Worm (Caenorhabditis elegans) whole organism, dauer: ENCODE data around the gene srv-29.
"Not testable (repeated sequence)": the region's sequence is repeated elsewhere in the genome, so short reads cannot be mapped to it uniquely, and the experiment has no call there.

Source experiments
- unc-62 ChIP-seq: sonication (generic microtip); optimal IDR thresholded peaks from 2 replicates; lab custom pipeline; 2017; ENCODE audit warnings: missing biosample characterization, missing genetic modification reagents, missing genetic modification characterization

The srv-29 gene

DNA sequence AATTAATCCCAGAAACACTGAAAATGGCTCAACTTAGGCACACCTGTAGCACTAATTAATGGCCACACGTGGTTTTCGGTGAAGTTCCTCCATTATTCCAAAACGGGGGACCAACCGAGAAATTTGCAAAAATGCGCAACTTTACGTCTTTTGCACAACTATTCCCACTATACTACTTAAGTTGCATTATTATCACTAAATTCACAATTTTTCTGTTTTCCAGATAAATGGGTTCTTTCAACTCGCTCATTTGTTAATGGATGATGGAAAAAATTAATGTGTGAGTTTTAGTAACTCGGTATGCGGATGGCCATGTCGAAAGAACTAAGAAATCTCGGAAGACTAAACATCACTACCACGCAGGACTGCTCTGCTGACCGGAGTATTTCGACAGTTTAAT, 11.8 kb downstream of the srv-29 start, which contains the start of gene T13A10.64:
Gene T13A10.64 (plus strand): TSS at position 301 of the 400 bp plus-strand sequence.
- no peak for TF ChIP-seq unc-62

- not testable (repeated sequence) for TF ChIP-seq unc-62
Observed at ce11 chrIV:6253000-6253399, 13.4 kb downstream of the srv-29 start, which contains the start of gene T13A10.2. Gene T13A10.2, plus strand, starts transcription at chrIV:6253300.

ce11 chrIV:6249591-6249990, 16.8 kb downstream of the srv-29 start, which contains the start of gene F58F9.1:
Gene F58F9.1, plus strand, starts transcription at chrIV:6249841.
- no peak for TF ChIP-seq unc-62

DNA sequence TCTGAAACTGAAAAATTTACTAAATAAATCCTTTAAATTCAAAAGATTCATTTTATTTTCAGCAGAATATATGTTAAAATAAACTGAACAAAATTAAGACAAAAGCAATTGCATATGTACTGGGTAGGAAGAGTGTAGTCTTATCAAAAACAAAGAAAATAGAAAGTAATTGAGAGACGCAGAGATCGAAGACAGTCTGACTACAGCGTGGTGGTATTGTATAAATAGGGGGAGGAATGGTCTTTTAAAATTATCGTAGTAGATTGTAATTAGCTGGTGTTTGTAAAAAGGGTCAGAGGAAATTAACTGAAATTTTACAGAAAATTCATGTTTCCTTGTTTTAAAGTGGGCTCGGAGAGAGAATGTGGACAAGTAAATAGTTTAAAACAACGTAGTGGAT, 17.9 kb downstream of the srv-29 start, which contains the start of gene acox-3:
Gene acox-3 (minus strand): TSS at position 7 of the 400 bp plus-strand sequence.
- TF ChIP-seq unc-62: no peak

ce11 chrIV:6239993-6240392, 26.4 kb downstream of the srv-29 start, which contains the start of gene F58F9.9:
Gene F58F9.9, plus strand, starts transcription at chrIV:6240293.
- no peak for TF ChIP-seq unc-62

ce11 chrIV:6237508-6238227, 28.7 kb downstream of the srv-29 start, which contains the start of the genes F58F9.6 and F58F9.8:
Gene F58F9.6, minus strand, starts transcription at chrIV:6237608.
Gene F58F9.8, plus strand, starts transcription at chrIV:6238177.
- TF ChIP-seq unc-62: no peak

DNA sequence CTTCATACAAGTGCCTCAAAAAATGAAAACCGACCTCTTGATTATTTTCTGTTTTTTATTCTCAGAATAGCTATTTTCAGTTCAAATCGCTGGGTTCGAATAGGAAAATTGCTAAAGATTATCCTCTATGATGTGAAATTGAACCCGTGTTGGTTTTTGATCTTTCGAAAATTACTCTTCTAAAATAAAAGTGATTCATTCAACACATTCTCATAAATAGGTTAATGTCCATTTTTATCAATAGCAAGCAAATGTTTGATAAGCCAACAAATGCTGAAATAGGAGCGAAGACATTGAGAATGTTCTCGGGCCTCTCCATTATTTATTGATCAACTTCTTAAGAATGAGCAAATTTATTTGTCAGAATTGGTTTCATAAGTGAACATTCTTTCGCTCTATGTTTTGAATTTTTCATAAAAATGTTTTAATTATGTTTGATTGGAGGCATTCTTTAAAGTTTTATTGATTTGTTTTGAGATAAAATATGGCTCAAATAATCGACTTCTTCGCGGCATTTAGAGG, 33.6 kb downstream of the srv-29 start, which contains the start of gene F58F9.3:
Gene F58F9.3 (plus strand): TSS at position 472 of the 522 bp plus-strand sequence.
- TF ChIP-seq unc-62: no peak

DNA sequence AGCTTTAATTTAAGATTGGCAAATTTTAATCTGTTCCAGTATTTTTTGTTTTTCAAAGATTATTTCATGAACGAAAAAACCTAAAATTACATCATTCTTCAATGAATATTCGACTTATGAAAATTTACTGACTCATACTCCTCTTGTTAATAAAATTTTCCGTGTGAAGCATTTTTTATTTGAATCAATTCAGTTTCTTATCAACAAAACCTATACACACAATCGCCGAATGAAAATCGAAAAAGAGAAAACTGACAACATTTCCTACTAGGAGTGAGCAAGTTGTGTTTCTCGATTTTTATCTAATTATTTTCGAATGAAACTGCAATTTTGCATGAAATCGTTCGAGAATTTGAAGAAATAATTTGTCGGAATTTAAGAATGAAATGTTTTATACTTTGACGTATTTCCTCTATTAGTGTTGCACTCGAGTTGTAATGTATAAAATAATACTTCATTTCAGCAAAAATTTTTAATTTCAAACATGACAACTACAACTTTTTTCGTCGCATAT, 35.8 kb downstream of the srv-29 start, which contains the start of gene F58F9.4:
Gene F58F9.4 (plus strand): TSS at position 464 of the 514 bp plus-strand sequence.
- no peak for TF ChIP-seq unc-62

DNA sequence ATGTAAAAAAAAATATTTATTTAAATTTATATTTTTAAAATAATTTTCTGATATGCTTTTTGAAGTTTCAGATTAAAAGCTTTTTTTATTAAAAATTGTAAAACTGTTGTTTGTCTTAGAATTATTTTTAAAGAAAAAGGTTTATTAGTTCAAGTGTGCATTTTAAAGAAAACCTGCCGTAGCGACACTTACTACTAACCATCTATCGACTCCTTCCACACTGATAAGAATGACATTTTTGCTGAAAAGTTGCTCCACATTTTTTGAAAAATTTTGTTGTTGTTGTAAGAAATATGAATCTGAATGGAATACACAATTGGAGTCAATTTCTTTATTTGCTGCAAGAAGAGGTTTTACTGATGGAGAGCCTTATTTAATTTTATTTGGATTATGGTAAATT, 38.4 kb downstream of the srv-29 start, which contains the start of gene C49A9.1:
Gene C49A9.1 (plus strand): TSS at position 217 of the 400 bp plus-strand sequence.
- no peak for TF ChIP-seq unc-62

ce11 chrIV:6225143-6225542, 41.3 kb downstream of the srv-29 start, which contains the start of gene C49A9.2:
Gene C49A9.2, plus strand, starts transcription at chrIV:6225443.
- no peak for TF ChIP-seq unc-62

DNA sequence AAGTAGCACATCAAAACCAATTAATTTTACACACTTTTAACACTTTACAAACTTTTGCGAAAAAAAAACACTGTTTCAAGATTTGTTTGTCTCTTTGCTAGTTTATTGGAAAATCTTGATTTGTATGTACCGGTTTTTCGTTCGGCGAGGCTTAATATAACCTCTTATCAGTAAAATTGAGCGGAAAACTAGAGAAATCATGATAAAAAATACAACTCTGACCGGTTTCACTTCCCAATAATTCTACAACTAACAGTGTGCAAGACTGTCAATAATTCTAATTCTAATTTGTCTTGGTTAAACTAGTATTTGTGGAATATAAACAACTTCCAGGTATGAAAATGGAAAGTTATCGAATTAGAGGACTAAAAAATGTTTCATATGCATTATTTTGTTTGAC, 44.5 kb downstream of the srv-29 start, which contains the start of gene C49A9.3:
Gene C49A9.3 (plus strand): TSS at position 212 of the 400 bp plus-strand sequence.
- TF ChIP-seq unc-62: no peak

DNA sequence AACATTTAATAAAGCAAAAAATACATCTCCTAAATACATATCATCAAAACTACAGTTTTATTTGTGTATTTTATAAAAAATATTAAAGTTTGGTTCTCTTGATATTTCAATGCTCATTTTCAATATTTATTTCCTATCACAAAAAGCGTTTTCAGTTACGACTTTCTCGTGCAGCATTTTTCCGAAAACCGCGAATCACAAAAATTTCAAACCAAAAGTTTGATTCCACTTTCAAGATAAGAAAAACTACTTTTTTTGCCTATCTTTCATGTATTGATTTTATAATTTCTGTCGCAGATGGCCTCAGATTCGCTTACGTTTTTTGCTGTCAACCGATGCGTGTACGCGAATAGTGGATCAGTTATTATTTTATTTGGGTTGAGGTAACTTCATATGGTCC, 47.0 kb downstream of the srv-29 start, which contains the start of gene C49A9.4:
Gene C49A9.4 (plus strand): TSS at position 265 of the 400 bp plus-strand sequence.
- no peak for TF ChIP-seq unc-62

DNA sequence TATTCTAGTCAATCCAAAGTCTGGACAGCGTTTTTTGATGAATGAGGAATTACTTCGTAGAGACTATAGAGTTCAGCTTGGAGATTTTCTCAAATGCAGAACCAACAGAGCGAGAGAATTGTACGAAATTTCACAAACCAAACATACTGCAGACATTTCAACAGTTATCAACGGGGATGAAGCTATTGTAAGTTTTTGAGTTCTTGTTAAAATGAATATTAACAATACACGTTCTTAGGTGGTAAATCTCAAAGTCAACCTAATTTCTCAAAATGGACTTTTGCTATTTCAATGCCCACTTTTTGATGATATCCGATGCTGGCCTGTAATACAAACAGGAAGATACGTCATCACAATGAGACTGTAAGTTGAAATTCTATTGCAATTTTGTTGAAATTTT, 48.9 kb downstream of the srv-29 start:
- no peak for TF ChIP-seq unc-62

ce11 chrIV:6217066-6217465, 49.3 kb downstream of the srv-29 start, which contains the start of gene C49A9.9:
Gene C49A9.9, plus strand, starts transcription at chrIV:6217372.
- no peak for TF ChIP-seq unc-62
